Fruit fly (Drosophila melanogaster): ENCODE data around the gene CG5001.

DNA sequence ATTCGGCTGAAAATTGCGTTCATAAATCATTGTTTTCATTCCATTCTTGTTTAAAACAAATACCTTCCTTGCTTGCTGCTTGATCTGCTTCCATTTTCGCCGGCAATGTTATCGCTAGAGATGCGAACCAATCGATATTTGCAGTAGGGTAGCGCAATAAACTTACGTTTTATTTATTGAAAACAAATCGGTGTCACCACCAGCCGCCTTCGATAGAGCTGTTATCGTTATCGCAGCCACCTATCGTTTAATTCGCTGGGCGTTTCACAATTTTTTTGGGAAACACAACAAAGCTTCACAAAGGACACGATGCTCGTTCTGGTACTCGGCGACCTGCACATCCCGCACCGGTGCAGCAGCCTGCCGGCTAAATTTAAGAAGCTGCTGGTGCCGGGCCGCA, 35.0 kb upstream of the CG5001 start, which contains the start of the genes Tfb4 and Vps29:
- TF ChIP-seq Hr78 (GFP tag; optimal IDR thresholded peaks at IDR 0.05) (no peak), brk (GFP tag; optimal IDR thresholded peaks at IDR 0.05) (no peak), jim (GFP tag; optimal IDR thresholded peaks at IDR 0.05) (no peak), OdsH (GFP tag; optimal IDR thresholded peaks at IDR 0.05) (peak; percentile 61), lola (GFP tag; optimal IDR thresholded peaks at IDR 0.05) (no peak), GATAd (GFP tag; optimal IDR thresholded peaks at IDR 0.05) (peak; percentile 10), sage (GFP tag; optimal IDR thresholded peaks at IDR 0.05) (no peak), Hr83 (GFP tag; optimal IDR thresholded peaks at IDR 0.05; ENCODE audit: poor library complexity, severe bottlenecking) (peak; percentile 97)
